Fruit fly (Drosophila melanogaster): Measurements from ENCODE around the gene CG15160.

The CG15160 gene

dm6 chr2L:18557965-18558537 is 32.6 kb upstream of the CG15160 start:
- TF ChIP-seq CG15710 (tag; optimal IDR thresholded peaks at IDR 0.05) (peak; percentile 64), CG8301 (tag; optimal IDR thresholded peaks at IDR 0.05) (peak; percentile 69), CG14655 (GFP tag; optimal IDR thresholded peaks at IDR 0.05) (peak; percentile 77), Ets98B (GFP tag; IDR thresholded peaks at IDR 0.05) (peak; percentile 78), CG13204 (GFP tag; optimal IDR thresholded peaks at IDR 0.05) (no peak), EcR (GFP tag; optimal IDR thresholded peaks at IDR 0.05) (peak; percentile 42), CG9948 (tag; optimal IDR thresholded peaks at IDR 0.05) (peak; percentile 63), Snoo (tag; optimal IDR thresholded peaks at IDR 0.05) (peak; percentile 58), CG12605 (GFP tag; IDR thresholded peaks at IDR 0.05) (peak; percentile 81), CG34367 (tag; optimal IDR thresholded peaks at IDR 0.05) (peak; percentile 22), CG32121 (GFP tag; IDR thresholded peaks at IDR 0.05) (peak; percentile 86), rn (GFP tag; IDR thresholded peaks at IDR 0.05) (peak; percentile 58; the same call in 1 of the 2 replicates), Pif1A (GFP tag; optimal IDR thresholded peaks at IDR 0.05) (peak; percentile 46), Pif1B (GFP tag; optimal IDR thresholded peaks at IDR 0.05) (peak; percentile 35), CG4496 (GFP tag; IDR thresholded peaks at IDR 0.05) (peak; percentile 79), CG8159 (tag; optimal IDR thresholded peaks at IDR 0.05) (peak; percentile 80), CG17806 (tag; optimal IDR thresholded peaks at IDR 0.05) (peak; percentile 67), CG10348 (GFP tag; IDR thresholded peaks at IDR 0.05) (peak; percentile 40; the same call in 1 of the 2 replicates), fd96Ca (GFP tag; IDR thresholded peaks at IDR 0.05) (peak; percentile 53; the same call in 1 of the 3 replicates), gl (tag; optimal IDR thresholded peaks at IDR 0.05) (no peak), D1 (tag; optimal IDR thresholded peaks at IDR 0.05) (no peak)

DNA sequence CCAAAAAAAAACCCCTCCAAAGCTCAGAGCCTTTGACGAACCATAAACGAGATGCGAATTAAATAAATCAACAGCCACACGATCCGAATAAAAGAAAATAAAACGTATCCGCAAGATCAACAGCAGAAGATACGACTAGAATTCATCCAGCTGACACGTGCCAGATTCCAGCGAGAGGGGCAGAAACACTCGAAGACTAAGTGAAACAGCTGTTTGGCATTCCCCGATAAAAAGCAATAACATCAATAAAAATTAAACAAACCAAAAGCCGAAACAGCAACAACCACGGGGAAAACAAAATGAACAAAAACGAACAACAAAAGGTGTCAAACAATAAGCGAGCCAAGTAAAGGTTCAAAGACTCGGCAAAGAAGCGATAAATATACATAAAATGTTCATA is 31.6 kb upstream of the CG15160 start:
- no peak for TF ChIP-seq Snoo (tag; optimal IDR thresholded peaks at IDR 0.05)
- TF ChIP-seq CG4496 (GFP tag; IDR thresholded peaks at IDR 0.05) = no peak
- TF ChIP-seq Ets98B (GFP tag; IDR thresholded peaks at IDR 0.05) = no peak
- TF ChIP-seq CG34367 (tag; optimal IDR thresholded peaks at IDR 0.05) = no peak
- no peak for TF ChIP-seq CG8301 (tag; optimal IDR thresholded peaks at IDR 0.05)
- no peak for TF ChIP-seq CG13204 (GFP tag; optimal IDR thresholded peaks at IDR 0.05)
- TF ChIP-seq fd96Ca (GFP tag; IDR thresholded peaks at IDR 0.05) = no peak
- no peak for TF ChIP-seq CG14655 (GFP tag; optimal IDR thresholded peaks at IDR 0.05)
- TF ChIP-seq rn (GFP tag; IDR thresholded peaks at IDR 0.05) = no peak
- TF ChIP-seq CG9948 (tag; optimal IDR thresholded peaks at IDR 0.05) = no peak
- TF ChIP-seq Pif1A (GFP tag; optimal IDR thresholded peaks at IDR 0.05) = no peak
- no peak for TF ChIP-seq Pif1B (GFP tag; optimal IDR thresholded peaks at IDR 0.05)
- no peak for TF ChIP-seq CG12605 (GFP tag; IDR thresholded peaks at IDR 0.05)
- TF ChIP-seq CG15710 (tag; optimal IDR thresholded peaks at IDR 0.05) = no peak

DNA sequence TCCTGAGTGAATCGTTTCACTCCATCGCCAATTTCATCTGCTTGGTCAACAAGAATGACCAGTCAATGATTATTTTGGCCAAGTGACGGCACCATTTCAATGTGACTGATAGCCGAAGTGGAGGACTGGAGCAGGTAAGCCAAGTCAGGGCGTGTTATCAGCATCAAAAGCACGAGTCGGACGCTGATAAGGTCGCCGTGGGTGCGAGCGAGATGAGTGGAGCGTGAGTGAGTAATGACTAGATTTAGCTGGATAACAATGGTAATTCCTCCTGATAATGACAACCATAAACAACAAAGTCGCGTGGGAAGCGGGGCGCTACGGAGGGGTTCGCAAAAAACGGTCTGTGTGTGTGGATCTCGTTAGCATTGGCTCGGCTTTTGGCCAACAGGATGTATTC is 29.7 kb upstream of the CG15160 start:
- TF ChIP-seq fd96Ca (GFP tag; IDR thresholded peaks at IDR 0.05) (no peak), Ets98B (GFP tag; IDR thresholded peaks at IDR 0.05) (no peak), Pif1B (GFP tag; optimal IDR thresholded peaks at IDR 0.05) (no peak), CG8301 (tag; optimal IDR thresholded peaks at IDR 0.05) (no peak), CG10348 (GFP tag; IDR thresholded peaks at IDR 0.05) (no peak), CG14655 (GFP tag; optimal IDR thresholded peaks at IDR 0.05) (no peak), EcR (GFP tag; optimal IDR thresholded peaks at IDR 0.05) (no peak), Snoo (tag; optimal IDR thresholded peaks at IDR 0.05) (no peak), Pif1A (GFP tag; optimal IDR thresholded peaks at IDR 0.05) (no peak), CG9948 (tag; optimal IDR thresholded peaks at IDR 0.05) (no peak), CG4496 (GFP tag; IDR thresholded peaks at IDR 0.05) (no peak), CG15710 (tag; optimal IDR thresholded peaks at IDR 0.05) (no peak), CG17806 (tag; optimal IDR thresholded peaks at IDR 0.05) (no peak), CG12605 (GFP tag; IDR thresholded peaks at IDR 0.05) (no peak), D1 (tag; optimal IDR thresholded peaks at IDR 0.05) (no peak), rn (GFP tag; IDR thresholded peaks at IDR 0.05) (no peak), CG13204 (GFP tag; optimal IDR thresholded peaks at IDR 0.05) (no peak), CG32121 (GFP tag; IDR thresholded peaks at IDR 0.05) (no peak), CG34367 (tag; optimal IDR thresholded peaks at IDR 0.05) (no peak)

DNA sequence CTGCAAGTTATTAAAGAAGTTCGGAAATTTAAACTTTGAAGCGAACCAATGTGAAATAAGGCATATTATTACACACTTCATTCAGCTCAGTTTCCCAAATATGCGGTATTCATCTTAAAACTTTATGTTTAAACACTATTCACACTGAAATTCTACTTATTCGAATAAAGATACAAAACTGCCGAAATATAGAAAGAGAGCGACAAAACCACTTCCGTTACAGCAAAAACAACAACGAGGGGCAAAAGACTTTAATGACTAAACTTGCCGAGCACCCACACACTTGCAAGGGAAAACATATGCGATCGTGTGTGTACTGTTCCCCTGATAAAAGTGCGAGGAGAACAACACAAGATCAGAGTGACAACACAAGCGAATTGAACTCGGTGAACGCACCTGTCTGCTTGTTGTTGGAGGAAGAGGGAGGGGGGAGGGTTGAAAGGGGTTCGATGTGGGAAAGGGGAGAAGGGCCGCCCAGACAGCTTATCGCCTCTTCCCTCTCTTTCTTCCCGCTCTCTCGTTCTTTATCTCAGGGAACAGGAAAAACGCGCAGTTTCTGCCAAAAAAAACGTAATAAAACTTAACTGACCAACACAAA is 29.1 kb upstream of the CG15160 start:
- TF ChIP-seq Pif1A (GFP tag; optimal IDR thresholded peaks at IDR 0.05) (no peak), CG13204 (GFP tag; optimal IDR thresholded peaks at IDR 0.05) (peak; percentile 10), D1 (tag; optimal IDR thresholded peaks at IDR 0.05) (no peak), gl (tag; optimal IDR thresholded peaks at IDR 0.05) (no peak), CG9948 (tag; optimal IDR thresholded peaks at IDR 0.05) (no peak), CG10348 (GFP tag; IDR thresholded peaks at IDR 0.05) (no peak), Ets98B (GFP tag; IDR thresholded peaks at IDR 0.05) (no peak), CG15710 (tag; optimal IDR thresholded peaks at IDR 0.05) (no peak), rn (GFP tag; IDR thresholded peaks at IDR 0.05) (no peak), CG8301 (tag; optimal IDR thresholded peaks at IDR 0.05) (no peak), CG12605 (GFP tag; IDR thresholded peaks at IDR 0.05) (no peak), CG4496 (GFP tag; IDR thresholded peaks at IDR 0.05) (0 out of 3 replicates have a peak, but pooled peaks have one; percentile 40), CG34367 (tag; optimal IDR thresholded peaks at IDR 0.05) (no peak), EcR (GFP tag; optimal IDR thresholded peaks at IDR 0.05) (peak; percentile 86), Snoo (tag; optimal IDR thresholded peaks at IDR 0.05) (peak; percentile 69), Pif1B (GFP tag; optimal IDR thresholded peaks at IDR 0.05) (no peak), CG17806 (tag; optimal IDR thresholded peaks at IDR 0.05) (no peak), CG8159 (tag; optimal IDR thresholded peaks at IDR 0.05) (no peak), CG14655 (GFP tag; optimal IDR thresholded peaks at IDR 0.05) (no peak), CG32121 (GFP tag; IDR thresholded peaks at IDR 0.05) (0 out of 2 replicates have a peak, but pooled peaks have one; percentile 20), fd96Ca (GFP tag; IDR thresholded peaks at IDR 0.05) (peak; percentile 27; the same call in 1 of the 3 replicates)

DNA sequence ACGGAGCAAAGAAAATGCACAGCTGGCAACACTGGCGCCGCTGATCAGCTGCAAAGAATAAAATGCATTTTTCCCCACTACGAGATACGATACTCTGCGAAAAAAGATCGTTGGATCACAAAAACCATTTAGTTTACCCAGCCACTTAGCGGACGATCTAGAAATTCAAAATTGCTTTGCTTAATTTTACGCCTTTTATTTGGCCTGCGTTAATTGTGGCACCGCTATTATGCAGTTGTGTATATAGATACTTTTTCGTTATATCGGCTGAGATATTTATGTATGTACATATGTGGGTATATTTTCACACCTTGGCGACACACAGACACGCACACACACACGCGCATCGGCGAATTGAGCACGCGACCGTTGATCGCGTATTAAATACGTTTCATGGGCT is 28.1 kb upstream of the CG15160 start:
- TF ChIP-seq fd96Ca (GFP tag; IDR thresholded peaks at IDR 0.05) (no peak), CG8301 (tag; optimal IDR thresholded peaks at IDR 0.05) (no peak), CG32121 (GFP tag; IDR thresholded peaks at IDR 0.05) (no peak), CG34367 (tag; optimal IDR thresholded peaks at IDR 0.05) (no peak), CG15710 (tag; optimal IDR thresholded peaks at IDR 0.05) (no peak), CG12605 (GFP tag; IDR thresholded peaks at IDR 0.05) (peak; percentile 4; the same call in 1 of the 2 replicates)

Measured in whole organism, pupa.